Fruit fly (Drosophila melanogaster) whole organism: ENCODE results near the gene CG32354.

ENCODE experiments used
- EcR ChIP-seq, 2 experiments: fragments of >200 bp; optimal IDR thresholded peaks; 2 replicates each; lab custom pipeline; 2017; ENCODE audit warnings: missing biosample characterization in 2 of 2, missing genetic modification characterization in 2 of 2, missing genetic modification reagents in 2 of 2
- usp ChIP-seq: fragments of >200 bp; optimal IDR thresholded peaks from 2 replicates; lab custom pipeline; 2017; ENCODE audit warnings: missing biosample characterization, missing genetic modification characterization, mixed read lengths

- TF ChIP-seq usp (GFP tag; lab: Kevin White, UChicago) (no peak), EcR (GFP tag; optimal IDR thresholded peaks at IDR 0.05; lab: Kevin White, UChicago) (no peak)
Observed at dm6 chr3L:8391240-8391639, 30.8 kb downstream of the CG32354 start, which contains the start of gene Jon66Ci.
